Worm (Caenorhabditis elegans) whole organism, mixed stage, embryonic: Measurements from ENCODE around the gene Y76B12C.8.

Experiments
- bed-3 ChIP-seq: fragments of 200-800 bp; sonication (Bioruptor generic); optimal IDR thresholded peaks from 3 replicates; lab custom pipeline; 2018; ENCODE audit warnings: mild to moderate bottlenecking, missing genetic modification characterization, moderate library complexity, missing compliant biosample characterization
- blmp-1 ChIP-seq: fragments of 150-350 bp; optimal IDR thresholded peaks from 2 replicates; lab custom pipeline; 2014; ENCODE audit warnings: missing biosample characterization, missing genetic modification characterization
- ceh-39 ChIP-seq: fragments of 150-350 bp; optimal IDR thresholded peaks from 2 replicates; lab custom pipeline; 2014; ENCODE audit warnings: missing biosample characterization, missing genetic modification characterization
- ceh-43 ChIP-seq: fragments of 200-800 bp; sonication (Bioruptor generic); optimal IDR thresholded peaks from 2 replicates; lab custom pipeline; 2018; ENCODE audit warnings: mild to moderate bottlenecking, missing genetic modification characterization, moderate library complexity, missing compliant biosample characterization
- ceh-83 ChIP-seq: fragments of 200-800 bp; sonication (Bioruptor generic); optimal IDR thresholded peaks from 2 replicates; lab custom pipeline; 2018; ENCODE audit warnings: mild to moderate bottlenecking, missing genetic modification characterization, missing compliant biosample characterization
- ces-1 ChIP-seq: fragments of 150-350 bp; optimal IDR thresholded peaks from 2 replicates; lab custom pipeline; 2014; ENCODE audit warnings: missing biosample characterization, missing genetic modification reagents, missing genetic modification characterization
- cnd-1 ChIP-seq: fragments of 200-800 bp; sonication (Bioruptor generic); optimal IDR thresholded peaks from 2 replicates; lab custom pipeline; 2018; ENCODE audit warnings: mild to moderate bottlenecking, missing genetic modification characterization, missing compliant biosample characterization
- drap-1 ChIP-seq: fragments of 200-800 bp; sonication (Bioruptor generic); optimal IDR thresholded peaks from 3 replicates; lab custom pipeline; 2018; ENCODE audit warnings: mild to moderate bottlenecking, missing genetic modification characterization, missing compliant biosample characterization
- elt-3 ChIP-seq: fragments of 150-350 bp; optimal IDR thresholded peaks from 2 replicates; lab custom pipeline; 2014; ENCODE audit warnings: missing biosample characterization, missing genetic modification characterization
- flh-1 ChIP-seq: fragments of 200-800 bp; sonication (Bioruptor generic); optimal IDR thresholded peaks from 2 replicates; lab custom pipeline; 2018; ENCODE audit warnings: mild to moderate bottlenecking, missing genetic modification characterization, moderate library complexity, missing compliant biosample characterization
- ham-2 ChIP-seq: fragments of 200-800 bp; sonication (Bioruptor generic); optimal IDR thresholded peaks from 2 replicates; lab custom pipeline; 2018; ENCODE audit warnings: mild to moderate bottlenecking, missing genetic modification characterization, missing compliant biosample characterization
- hlh-1 ChIP-seq: fragments of 150-350 bp; optimal IDR thresholded peaks from 2 replicates; lab custom pipeline; 2014; ENCODE audit warnings: missing biosample characterization, missing genetic modification reagents, missing genetic modification characterization
- lin-13 ChIP-seq: fragments of 150-350 bp; optimal IDR thresholded peaks from 2 replicates; lab custom pipeline; 2014; ENCODE audit warnings: missing biosample characterization, missing genetic modification characterization
- lin-32 ChIP-seq: fragments of 200-800 bp; sonication (Bioruptor generic); optimal IDR thresholded peaks from 2 replicates; lab custom pipeline; 2018; ENCODE audit warnings: mild to moderate bottlenecking, missing genetic modification characterization, missing compliant biosample characterization
- lsy-2 ChIP-seq: fragments of 150-350 bp; optimal IDR thresholded peaks from 2 replicates; lab custom pipeline; 2014; ENCODE audit warnings: missing biosample characterization, missing genetic modification characterization
- mep-1 ChIP-seq: fragments of 150-350 bp; optimal IDR thresholded peaks from 2 replicates; lab custom pipeline; 2017; ENCODE audit warnings: missing biosample characterization, missing genetic modification reagents, missing genetic modification characterization, inconsistent platforms
- mls-2 ChIP-seq: sonication (generic microtip); optimal IDR thresholded peaks from 2 replicates; lab custom pipeline; 2016; ENCODE audit warnings: mild to moderate bottlenecking, missing genetic modification characterization, moderate library complexity, missing compliant biosample characterization
- nhr-12 ChIP-seq: fragments of 150-350 bp; optimal IDR thresholded peaks from 2 replicates; lab custom pipeline; 2014; ENCODE audit warnings: missing biosample characterization, missing genetic modification characterization
- nhr-2 ChIP-seq: fragments of 150-350 bp; optimal IDR thresholded peaks from 2 replicates; lab custom pipeline; 2014; ENCODE audit warnings: missing biosample characterization, missing genetic modification characterization
- nhr-28 ChIP-seq: fragments of 150-350 bp; optimal IDR thresholded peaks from 2 replicates; lab custom pipeline; 2014; ENCODE audit warnings: missing biosample characterization, missing genetic modification characterization
- nhr-76 ChIP-seq: sonication (generic microtip); optimal IDR thresholded peaks from 2 replicates; lab custom pipeline; 2017; ENCODE audit warnings: missing biosample characterization, missing genetic modification characterization
- pha-4 ChIP-seq: fragments of 150-350 bp; optimal IDR thresholded peaks from 2 replicates; lab custom pipeline; 2018; ENCODE audit warnings: missing biosample characterization, missing genetic modification reagents, missing genetic modification characterization
- sem-2 ChIP-seq: fragments of 200-800 bp; sonication (Bioruptor generic); optimal IDR thresholded peaks from 2 replicates; lab custom pipeline; 2018; ENCODE audit warnings: mild to moderate bottlenecking, missing genetic modification characterization, missing compliant biosample characterization
- snpc-4 ChIP-seq: fragments of 150-350 bp; optimal IDR thresholded peaks from 2 replicates; lab custom pipeline; 2014; ENCODE audit warnings: missing biosample characterization, missing genetic modification characterization
- sptf-1 ChIP-seq: sonication (generic microtip); optimal IDR thresholded peaks from 2 replicates; lab custom pipeline; 2017; ENCODE audit warnings: mild to moderate bottlenecking, missing genetic modification characterization, moderate library complexity, missing compliant biosample characterization
- tbx-8 ChIP-seq: fragments of 200-800 bp; sonication (Bioruptor generic); optimal IDR thresholded peaks from 2 replicates; lab custom pipeline; 2018; ENCODE audit warnings: mild to moderate bottlenecking, missing genetic modification characterization, moderate library complexity, missing compliant biosample characterization
- unc-120 ChIP-seq: sonication (generic microtip); optimal IDR thresholded peaks from 2 replicates; lab custom pipeline; 2017; ENCODE audit warnings: missing genetic modification characterization, missing compliant biosample characterization; ENCODE audit not compliant: poor library complexity, severe bottlenecking
- unc-39 ChIP-seq: fragments of 150-350 bp; optimal IDR thresholded peaks from 2 replicates; lab custom pipeline; 2014; ENCODE audit warnings: missing biosample characterization, missing genetic modification characterization
- unc-62 ChIP-seq: fragments of 150-350 bp; optimal IDR thresholded peaks from 2 replicates; lab custom pipeline; 2014; ENCODE audit warnings: missing biosample characterization, missing genetic modification reagents, missing genetic modification characterization
- zip-8 ChIP-seq: fragments of 150-350 bp; optimal IDR thresholded peaks from 2 replicates; lab custom pipeline; 2014; ENCODE audit warnings: missing biosample characterization, missing genetic modification characterization
- ztf-11 ChIP-seq: fragments of 150-350 bp; optimal IDR thresholded peaks from 2 replicates; lab custom pipeline; 2014; ENCODE audit warnings: missing biosample characterization, missing genetic modification characterization

Gene Y76B12C.8

DNA sequence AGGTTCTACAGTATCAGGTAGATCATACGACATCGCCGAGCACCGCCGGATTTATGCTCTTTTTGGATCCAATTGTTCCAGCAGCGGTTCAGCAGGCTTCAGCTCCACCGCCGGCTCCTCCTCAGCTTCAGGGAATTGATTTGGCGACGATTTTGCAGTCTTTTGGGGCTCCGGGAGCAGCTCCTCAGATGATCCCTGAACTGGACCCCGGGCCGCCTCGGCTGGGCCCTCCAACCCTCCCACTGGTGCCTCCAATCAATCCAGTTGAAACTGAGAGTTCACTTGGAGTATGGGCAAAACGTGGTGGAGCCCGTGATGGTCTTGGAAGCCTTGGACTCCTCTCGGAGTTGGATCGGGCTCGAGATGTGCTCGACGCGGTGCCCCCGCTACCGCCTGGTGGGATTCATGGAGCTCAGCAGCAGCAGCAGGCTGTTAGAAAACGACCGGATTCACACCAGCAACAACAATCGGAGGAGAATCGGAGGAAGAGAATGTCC is 11.1 kb downstream of the Y76B12C.8 start:
- TF ChIP-seq unc-62 (GFP tag; lab: Kevin White, UChicago) (no peak), ceh-83 (no peak), tbx-8 (no peak), zip-8 (no peak), sem-2 (GFP tag; lab: Kevin White, UChicago) (no peak), bed-3 (GFP tag; lab: Kevin White, UChicago) (no peak), nhr-76 (tag; lab: Kevin White, UChicago) (no peak)

ce11 chrIV:1992789-1993188 is 13.0 kb downstream of the Y76B12C.8 start, which contains the start of gene xpc-1:
xpc-1 (plus strand) TSS chrIV:1993089.
- TF ChIP-seq pha-4 (tag; lab: Kevin White, UChicago) = no peak
- TF ChIP-seq mls-2 (tag; lab: Kevin White, UChicago) = no peak
- no peak for TF ChIP-seq lin-32 (GFP tag; lab: Kevin White, UChicago)
- no peak for TF ChIP-seq zip-8
- TF ChIP-seq nhr-28 = no peak
- TF ChIP-seq nhr-76 (tag; lab: Kevin White, UChicago) = no peak
- TF ChIP-seq nhr-12 (tag; lab: Kevin White, UChicago) = no peak
- no peak for TF ChIP-seq ztf-11 (tag; lab: Kevin White, UChicago)
- TF ChIP-seq flh-1 (GFP tag; lab: Kevin White, UChicago) = no peak
- no peak for TF ChIP-seq sptf-1 (tag; lab: Kevin White, UChicago)
- no peak for TF ChIP-seq unc-62 (GFP tag; lab: Kevin White, UChicago)
- TF ChIP-seq lin-13 (tag; lab: Kevin White, UChicago) = no peak
- TF ChIP-seq ceh-83 = no peak
- TF ChIP-seq drap-1 = no peak
- TF ChIP-seq ces-1 = no peak
- TF ChIP-seq ceh-43 (GFP tag; lab: Kevin White, UChicago) = no peak
- no peak for TF ChIP-seq hlh-1 (tag; lab: Kevin White, UChicago)
- TF ChIP-seq ceh-39 (tag; lab: Kevin White, UChicago) = no peak
- TF ChIP-seq ham-2 (GFP tag; lab: Kevin White, UChicago) = no peak
- no peak for TF ChIP-seq unc-39

- TF ChIP-seq cnd-1 (tag; lab: Kevin White, UChicago) (no peak), lsy-2 (tag; lab: Kevin White, UChicago) (no peak), lin-32 (GFP tag; lab: Kevin White, UChicago) (no peak), snpc-4 (tag; lab: Kevin White, UChicago) (no peak), lin-13 (tag; lab: Kevin White, UChicago) (no peak), nhr-2 (tag; lab: Kevin White, UChicago) (no peak), ceh-43 (GFP tag; lab: Kevin White, UChicago) (no peak), ceh-39 (tag; lab: Kevin White, UChicago) (no peak), elt-3 (tag; lab: Kevin White, UChicago) (no peak), sptf-1 (tag; lab: Kevin White, UChicago) (no peak), zip-8 (no peak), unc-62 (GFP tag; lab: Kevin White, UChicago) (no peak), ztf-11 (tag; lab: Kevin White, UChicago) (no peak), flh-1 (GFP tag; lab: Kevin White, UChicago) (no peak)
Observed at ce11 chrIV:1997762-1998161, 18.0 kb downstream of the Y76B12C.8 start.

DNA sequence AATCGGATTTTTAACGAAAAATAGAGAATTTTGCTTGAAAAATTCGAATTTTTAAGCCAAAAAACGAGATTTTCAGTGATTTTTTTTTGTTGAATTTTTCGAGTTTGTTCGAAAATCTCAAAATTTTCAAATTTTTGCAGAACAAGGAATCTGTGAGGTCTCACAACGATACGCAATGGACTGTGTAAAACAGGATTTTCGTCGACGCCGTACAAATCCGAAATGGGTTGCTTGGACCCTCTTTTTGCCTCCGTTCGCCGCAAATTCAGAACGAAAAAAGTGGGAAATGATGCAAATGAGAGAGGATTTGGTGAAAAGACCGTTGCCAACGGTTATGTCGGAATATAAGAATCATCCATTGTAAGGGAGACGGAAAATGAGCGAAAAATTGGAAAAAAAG is 22.5 kb downstream of the Y76B12C.8 start:
- TF ChIP-seq hlh-1 (tag; lab: Kevin White, UChicago) = no peak
- TF ChIP-seq unc-62 (GFP tag; lab: Kevin White, UChicago) = no peak
- no peak for TF ChIP-seq mep-1 (tag; lab: Kevin White, UChicago)
- TF ChIP-seq ceh-43 (GFP tag; lab: Kevin White, UChicago) = no peak
- no peak for TF ChIP-seq nhr-12 (tag; lab: Kevin White, UChicago)
- no peak for TF ChIP-seq unc-39
- no peak for TF ChIP-seq bed-3 (GFP tag; lab: Kevin White, UChicago)
- TF ChIP-seq ceh-83 = no peak
- TF ChIP-seq sem-2 (GFP tag; lab: Kevin White, UChicago) = no peak
- no peak for TF ChIP-seq ham-2 (GFP tag; lab: Kevin White, UChicago)
- TF ChIP-seq blmp-1 = no peak
- no peak for TF ChIP-seq nhr-76 (tag; lab: Kevin White, UChicago)
- no peak for TF ChIP-seq snpc-4 (tag; lab: Kevin White, UChicago)
- TF ChIP-seq lsy-2 (tag; lab: Kevin White, UChicago) = no peak

ce11 chrIV:2008920-2009319 is 29.1 kb downstream of the Y76B12C.8 start:
- TF ChIP-seq unc-120 (no peak), mls-2 (tag; lab: Kevin White, UChicago) (no peak), hlh-1 (tag; lab: Kevin White, UChicago) (no peak), lin-32 (GFP tag; lab: Kevin White, UChicago) (no peak), flh-1 (GFP tag; lab: Kevin White, UChicago) (no peak), ceh-39 (tag; lab: Kevin White, UChicago) (no peak)
